Fruit fly (Drosophila melanogaster): ENCODE data around the gene CG6576.

Gene CG6576

dm6 chr3L:8772998-8773684 is 17.4 kb downstream of the CG6576 start (continued):
- TF ChIP-seq CG33213 (GFP tag; optimal IDR thresholded peaks at IDR 0.05) (no peak), CG13775 (GFP tag; optimal IDR thresholded peaks at IDR 0.05) (peak; percentile 57), CG1602 (GFP tag; optimal IDR thresholded peaks at IDR 0.05) (peak; percentile 60), CG5180 (GFP tag; optimal IDR thresholded peaks at IDR 0.05) (peak; percentile 25), lola (GFP tag; optimal IDR thresholded peaks at IDR 0.05) (peak in 1 of 3 experiments; percentile 87), p53 (GFP tag; optimal IDR thresholded peaks at IDR 0.05) (no peak), CG17568 (GFP tag; optimal IDR thresholded peaks at IDR 0.05) (peak; percentile 68), CG34422 (GFP tag; IDR thresholded peaks at IDR 0.05) (peak; percentile 70), amos (GFP tag; IDR thresholded peaks at IDR 0.05; ENCODE audit: partially characterized antibody) (no peak), ewg (GFP tag; optimal IDR thresholded peaks at IDR 0.05) (peak; percentile 47), CG4404 (GFP tag; IDR thresholded peaks at IDR 0.05) (no peak), CG14667 (GFP tag; IDR thresholded peaks at IDR 0.05) (peak; percentile 38; the same call in 1 of the 2 replicates), CG4730 (GFP tag; IDR thresholded peaks at IDR 0.05) (peak; percentile 48; the same call in 1 of the 2 replicates), Meics (GFP tag; optimal IDR thresholded peaks at IDR 0.05) (peak; percentile 17), H15 (GFP tag; IDR thresholded peaks at IDR 0.05) (0 out of 3 replicates have a peak, but pooled peaks have one; percentile 54), CG34224 (GFP tag; IDR thresholded peaks at IDR 0.05; ENCODE audit: partially characterized antibody) (no peak), CG15601 (tag; optimal IDR thresholded peaks at IDR 0.05) (peak; percentile 83), CG9437 (GFP tag; optimal IDR thresholded peaks at IDR 0.05) (peak; percentile 52), HLH4C (GFP tag; IDR thresholded peaks at IDR 0.05; ENCODE audit: partially characterized antibody) (no peak), Mes4 (GFP tag; optimal IDR thresholded peaks at IDR 0.05) (peak; percentile 66), CG7963 (GFP tag; IDR thresholded peaks at IDR 0.05; ENCODE audit: partially characterized antibody) (no peak), CG4617 (GFP tag; optimal IDR thresholded peaks at IDR 0.05; ENCODE audit: borderline replicate concordance) (peak; percentile 16), CG18262 (tag; optimal IDR thresholded peaks at IDR 0.05) (peak; percentile 86), psq (GFP tag; optimal IDR thresholded peaks at IDR 0.05) (no peak), h (optimal IDR thresholded peaks at IDR 0.05) (no peak), CG3163 (GFP tag; optimal IDR thresholded peaks at IDR 0.05) (peak; percentile 21), dysf (GFP tag; IDR thresholded peaks at IDR 0.05) (peak; percentile 79), CG4820 (GFP tag; optimal IDR thresholded peaks at IDR 0.05) (peak; percentile 62), sr (GFP tag; IDR thresholded peaks at IDR 0.05) (no peak), dan (GFP tag; IDR thresholded peaks at IDR 0.05) (no peak), Neu2 (GFP tag; optimal IDR thresholded peaks at IDR 0.05; ENCODE audit: borderline replicate concordance) (no peak), Awh (GFP tag; IDR thresholded peaks at IDR 0.05) (peak; percentile 71), bbx (GFP tag; IDR thresholded peaks at IDR 0.05; ENCODE audit: partially characterized antibody) (no peak), eyg (GFP tag; optimal IDR thresholded peaks at IDR 0.05) (no peak), Mad (GFP tag; optimal IDR thresholded peaks at IDR 0.05) (peak; percentile 61), pan (optimal IDR thresholded peaks at IDR 0.05) (no peak), pan (GFP tag; optimal IDR thresholded peaks at IDR 0.05 in 1 of 2, IDR thresholded peaks at IDR 0.05 in 1 of 2) (peak in 1 of 2 experiments; percentile 86), twi (tag; optimal IDR thresholded peaks at IDR 0.05) (peak; percentile 61), tup (GFP tag; optimal IDR thresholded peaks at IDR 0.05) (peak; percentile 50), Lpt (GFP tag; optimal IDR thresholded peaks at IDR 0.05) (no peak), Ets65A (GFP tag) (no peak), Lim3 (GFP tag; IDR thresholded peaks at IDR 0.05) (no peak), B-H2 (GFP tag; optimal IDR thresholded peaks at IDR 0.05) (no peak), sqz (GFP tag; optimal IDR thresholded peaks at IDR 0.05) (peak; percentile 57), CG7987 (GFP tag; optimal IDR thresholded peaks at IDR 0.05) (no peak), Hand (GFP tag; optimal IDR thresholded peaks at IDR 0.05) (no peak), CG30020 (tag; optimal IDR thresholded peaks at IDR 0.05) (no peak), so (GFP tag; IDR thresholded peaks at IDR 0.05) (peak; percentile 82; the same call in 2 of the 3 replicates), sima (GFP tag; optimal IDR thresholded peaks at IDR 0.05) (no peak), CG2202 (tag; optimal IDR thresholded peaks at IDR 0.05) (peak; percentile 80)
